Worm (Caenorhabditis elegans) whole organism, midembryonic: Measurements from ENCODE around the gene pqn-78.
"Not testable (repeated sequence)": the region's sequence is repeated elsewhere in the genome, so short reads cannot be mapped to it uniquely, and the experiment has no call there.

Experiments used
- T22C8.4 ChIP-seq: fragments of 200-800 bp; sonication (Bioruptor generic); IDR thresholded peaks from 2 replicates; pipeline ENCODE4 v1.3.6; 2022; ENCODE audit warnings: missing genetic modification characterization, missing compliant biosample characterization
- cog-1 ChIP-seq: sonication (generic microtip); optimal IDR thresholded peaks from 2 replicates; lab custom pipeline; 2016; ENCODE audit warnings: missing genetic modification characterization, missing compliant biosample characterization
- flt-1 ChIP-seq: fragments of 200-800 bp; sonication (Bioruptor generic); IDR thresholded peaks from 2 replicates; pipeline ENCODE4 v1.3.6; 2022; ENCODE audit warnings: missing genetic modification characterization, missing compliant biosample characterization
- klf-2 ChIP-seq: fragments of 200-800 bp; sonication (Bioruptor generic); conservative IDR thresholded peaks from 2 replicates; pipeline ENCODE4 v1.3.6; 2022; ENCODE audit warnings: missing genetic modification reagents, missing genetic modification characterization, missing compliant biosample characterization
- med-1 ChIP-seq: sonication (generic microtip); optimal IDR thresholded peaks from 2 replicates; lab custom pipeline; 2017; ENCODE audit warnings: missing genetic modification characterization, mild to moderate bottlenecking, missing compliant biosample characterization, antibody characterized with exemption, missing genetic modification reagents; ENCODE audit not compliant: insufficient read depth
- ref-1 ChIP-seq: fragments of 200-800 bp; sonication (Bioruptor generic); conservative IDR thresholded peaks from 2 replicates; pipeline ENCODE4 v1.3.6; 2022; ENCODE audit warnings: missing genetic modification reagents, missing genetic modification characterization, missing compliant biosample characterization
- tab-1 ChIP-seq: fragments of 200-800 bp; sonication (Bioruptor generic); IDR thresholded peaks from 2 replicates; pipeline ENCODE4 v1.3.6; 2022; ENCODE audit warnings: missing genetic modification characterization, missing compliant biosample characterization
- ztf-23 ChIP-seq: fragments of 200-800 bp; sonication (Bioruptor generic); IDR thresholded peaks from 2 replicates; pipeline ENCODE4 v1.3.6; 2022; ENCODE audit warnings: missing genetic modification reagents, missing genetic modification characterization, missing compliant biosample characterization
- ztf-29 ChIP-seq: fragments of 200-800 bp; sonication (Bioruptor generic); IDR thresholded peaks from 2 replicates; pipeline ENCODE4 v1.3.6; 2022; ENCODE audit warnings: missing genetic modification reagents, missing genetic modification characterization, missing compliant biosample characterization

The pqn-78 gene

DNA sequence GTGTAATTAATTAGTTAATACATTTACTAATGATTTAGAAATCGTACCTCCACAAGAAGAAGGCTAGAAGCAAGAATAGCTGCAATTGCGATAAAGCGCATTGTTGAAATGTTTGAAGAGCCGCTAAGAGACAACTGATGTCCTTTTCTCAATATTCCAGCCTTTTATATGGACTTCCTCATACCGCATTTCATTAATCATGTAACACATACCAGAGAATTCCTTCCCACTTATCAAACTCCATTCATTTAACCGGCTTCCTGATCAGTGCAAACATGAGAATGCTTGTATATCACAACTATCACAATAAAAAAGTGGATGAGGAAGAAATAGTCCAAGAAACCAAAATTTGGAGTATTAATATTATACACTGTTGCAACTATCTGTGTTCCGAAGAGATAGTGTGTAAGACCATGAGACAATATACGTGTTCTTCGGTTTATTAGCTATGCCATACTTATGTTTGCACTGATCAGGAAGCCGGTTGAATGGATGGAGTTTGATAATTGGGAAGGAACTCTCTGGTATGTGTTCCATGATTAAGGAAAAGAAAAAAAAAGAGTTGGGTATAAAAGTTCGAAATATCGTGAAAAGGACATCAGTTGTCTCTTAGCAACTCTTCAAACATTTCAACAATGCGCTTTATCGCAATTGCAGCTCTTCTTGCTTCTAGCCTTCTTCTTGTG, at the start of gene pqn-78, which contains the start of gene pqn-79:
Gene pqn-78, minus strand, starts transcription at position 101 of the 686 bp plus-strand sequence.
Gene pqn-79, plus strand, starts transcription at position 636 of the 686 bp plus-strand sequence.
- TF ChIP-seq tab-1 (GFP tag; lab: Robert Waterston, UW); klf-2 (GFP tag; lab: Robert Waterston, UW); cog-1 (tag; lab: Kevin White, UChicago): not testable (repeated sequence)

DNA sequence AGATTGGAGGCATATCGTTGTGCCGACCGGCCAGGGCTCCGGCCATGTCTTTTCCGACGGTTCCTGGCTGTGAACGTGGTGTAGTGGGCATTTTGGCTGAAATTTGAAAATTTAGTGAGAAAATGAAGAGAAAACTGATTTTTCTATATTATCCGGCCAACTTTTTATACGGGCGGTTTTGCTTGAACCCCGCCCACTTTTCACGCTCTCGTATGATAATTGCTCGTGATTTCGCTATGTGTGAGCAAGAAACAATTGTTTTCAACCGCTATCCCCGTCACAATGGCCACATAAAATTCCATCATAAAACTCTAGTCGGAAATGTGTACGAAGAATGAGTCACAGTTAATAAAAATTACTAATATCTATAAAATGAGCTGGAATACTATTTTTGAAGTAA, 46.9 kb upstream of the pqn-78 start, which contains the start of gene Y105C5A.12:
Gene Y105C5A.12, minus strand, starts transcription at position 101 of the 400 bp plus-strand sequence.
- TF ChIP-seq cog-1 (tag; lab: Kevin White, UChicago); flt-1 (GFP tag; lab: Robert Waterston, UW); ztf-29 (GFP tag; lab: Robert Waterston, UW): not testable (repeated sequence)

DNA sequence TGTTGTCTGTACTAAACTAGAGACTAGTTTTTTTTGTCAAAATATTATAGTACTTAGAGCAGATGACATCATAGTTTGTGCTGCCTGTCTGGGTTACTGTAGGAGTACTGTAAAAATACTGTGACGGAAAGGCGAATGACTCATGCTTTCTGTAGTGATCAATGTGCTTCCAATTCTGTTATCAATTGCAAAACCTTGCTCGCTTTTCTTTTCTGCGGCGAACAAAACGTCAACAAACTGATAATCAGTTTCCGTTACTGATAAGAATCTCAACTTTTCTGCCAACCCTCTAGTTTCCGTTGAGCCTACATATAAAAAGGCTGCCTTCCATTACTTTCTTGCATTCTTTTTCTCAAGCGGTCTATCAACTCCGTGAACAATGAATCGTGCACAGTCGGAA, 46.0 kb upstream of the pqn-78 start, which contains the start of gene Y105C5A.13:
Gene Y105C5A.13, plus strand, starts transcription at position 380 of the 400 bp plus-strand sequence.
- no peak for TF ChIP-seq flt-1 (GFP tag; lab: Robert Waterston, UW)
- TF ChIP-seq T22C8.4 (GFP tag; lab: Robert Waterston, UW), result no peak
- TF ChIP-seq klf-2 (GFP tag; lab: Robert Waterston, UW), result no peak
- no peak for TF ChIP-seq ztf-29 (GFP tag; lab: Robert Waterston, UW)
- no peak for TF ChIP-seq tab-1 (GFP tag; lab: Robert Waterston, UW)
- no peak for TF ChIP-seq ref-1 (GFP tag; lab: Robert Waterston, UW)
- TF ChIP-seq cog-1 (tag; lab: Kevin White, UChicago), result no peak

DNA sequence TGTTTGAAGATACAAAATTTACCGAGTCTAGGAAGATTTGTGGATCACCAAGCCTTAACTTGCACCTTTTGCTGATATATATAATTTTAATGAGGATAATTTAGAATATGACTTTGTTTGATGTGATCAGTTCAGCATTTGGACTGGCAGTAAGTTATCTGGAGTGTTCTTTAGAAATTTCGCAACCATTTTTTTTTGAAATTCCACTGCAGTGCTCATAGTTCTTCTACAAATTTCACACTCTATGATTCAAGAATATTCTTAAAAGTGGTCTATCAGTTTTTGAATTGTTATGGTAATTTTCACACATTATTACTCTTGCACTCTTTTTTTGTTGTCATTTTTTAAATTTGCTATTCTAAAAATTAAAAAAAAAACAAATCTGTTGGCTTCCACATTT, 44.4 kb upstream of the pqn-78 start:
- no peak for TF ChIP-seq med-1 (GFP tag; lab: Kevin White, UChicago)
- TF ChIP-seq ztf-29 (GFP tag; lab: Robert Waterston, UW), result no peak
- TF ChIP-seq klf-2 (GFP tag; lab: Robert Waterston, UW), result no peak
- no peak for TF ChIP-seq flt-1 (GFP tag; lab: Robert Waterston, UW)
- TF ChIP-seq T22C8.4 (GFP tag; lab: Robert Waterston, UW), result no peak

DNA sequence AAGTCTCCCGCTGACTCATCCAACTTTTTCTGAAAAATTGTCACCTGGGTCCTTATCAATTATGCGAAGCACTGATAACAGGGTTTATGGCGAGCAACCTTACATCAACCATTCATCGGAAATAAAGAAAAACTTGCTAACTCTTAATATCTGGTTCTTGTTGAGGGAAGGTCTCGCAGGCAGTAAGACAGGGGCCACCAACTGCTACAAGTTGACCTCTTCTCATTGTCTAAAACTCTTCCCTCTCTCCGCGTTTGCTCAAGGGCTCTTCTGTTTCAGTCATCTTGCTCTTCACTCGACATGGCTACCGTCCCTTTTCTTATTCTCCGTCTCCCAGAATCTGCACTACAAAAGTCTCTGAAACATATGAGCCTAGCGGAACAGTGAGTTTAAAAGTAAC, 40.6 kb upstream of the pqn-78 start, which contains the start of gene Y105C5A.10:
Gene Y105C5A.10, plus strand, starts transcription at position 301 of the 400 bp plus-strand sequence.
- TF ChIP-seq klf-2, tab-1, T22C8.4 (GFP tag; lab: Robert Waterston, UW): not testable (repeated sequence)

DNA sequence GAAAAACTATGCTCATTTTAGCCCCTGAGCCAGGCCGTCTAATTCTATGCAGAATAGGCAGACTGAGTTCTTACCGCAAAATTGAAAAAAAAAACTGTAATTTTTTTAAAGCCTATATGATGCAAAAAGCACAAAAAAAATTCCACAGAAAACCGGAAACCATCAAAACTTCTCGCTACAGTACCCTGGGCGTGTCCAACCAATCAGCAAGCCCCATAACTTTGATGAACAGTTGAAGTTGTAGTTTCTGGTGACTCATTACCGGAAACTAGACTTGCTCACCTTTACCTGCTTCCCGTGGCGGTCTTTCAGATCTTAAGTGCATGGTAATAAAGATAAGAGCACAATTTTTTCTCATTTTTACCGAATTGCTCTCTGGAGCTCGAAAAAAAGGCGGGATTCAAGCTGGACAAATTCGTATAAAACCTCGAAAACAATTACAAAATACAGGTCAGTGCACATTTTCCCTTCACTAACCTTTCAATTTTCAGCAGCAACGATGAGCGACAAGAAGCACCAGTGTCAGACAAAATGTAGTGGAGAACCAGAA, 39.5 kb upstream of the pqn-78 start, which contains the start of gene Y105C5A.1274:
Gene Y105C5A.1274, plus strand, starts transcription at position 500 of the 550 bp plus-strand sequence.
- not testable (repeated sequence) for TF ChIP-seq klf-2 (GFP tag; lab: Robert Waterston, UW); med-1 (GFP tag; lab: Kevin White, UChicago); ref-1 (GFP tag; lab: Robert Waterston, UW)

DNA sequence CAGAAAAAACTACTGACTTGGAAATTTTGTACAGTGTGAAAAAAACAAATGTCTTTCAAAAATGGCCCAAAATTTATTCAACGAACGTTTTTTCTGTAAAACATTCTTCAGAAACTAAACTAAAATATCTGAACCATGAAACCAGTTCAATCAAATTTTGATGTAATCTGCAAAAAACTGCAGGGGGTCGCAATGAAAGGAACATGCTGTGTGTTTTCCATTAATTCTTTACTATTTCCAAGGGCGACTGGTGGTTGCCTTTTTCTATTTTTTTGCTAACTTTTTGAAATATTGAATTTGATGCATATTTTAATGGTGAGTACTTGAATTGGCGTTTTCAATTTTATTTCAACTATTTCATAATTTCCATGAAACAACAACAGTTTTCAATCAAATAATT, 36.4 kb upstream of the pqn-78 start, which contains the start of gene Y105C5A.9:
Gene Y105C5A.9, plus strand, starts transcription at position 301 of the 400 bp plus-strand sequence.
- TF ChIP-seq flt-1 (GFP tag; lab: Robert Waterston, UW), result no peak
- no peak for TF ChIP-seq ztf-29 (GFP tag; lab: Robert Waterston, UW)

DNA sequence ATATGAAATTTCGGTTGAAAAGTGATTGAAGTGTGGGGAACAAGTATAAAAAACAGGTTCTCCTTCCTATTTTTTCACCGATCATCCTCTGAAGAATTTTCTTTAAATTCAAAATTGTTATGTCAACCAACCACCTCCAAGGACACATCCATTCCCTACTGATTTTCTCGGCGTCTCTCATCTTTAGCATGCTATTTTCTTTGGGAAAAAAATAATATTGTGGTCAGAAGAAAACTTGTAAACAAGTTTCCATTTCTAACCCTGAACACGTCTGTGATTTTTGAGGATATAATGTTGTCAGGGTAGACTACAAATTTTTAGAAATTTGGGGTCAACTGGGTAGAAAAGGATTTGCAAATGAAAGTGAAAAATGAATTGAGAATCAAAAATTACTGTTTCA, 22.8 kb upstream of the pqn-78 start:
- TF ChIP-seq ztf-29 (GFP tag; lab: Robert Waterston, UW) (no peak), cog-1 (tag; lab: Kevin White, UChicago) (no peak), med-1 (GFP tag; lab: Kevin White, UChicago) (no peak), tab-1 (GFP tag; lab: Robert Waterston, UW) (no peak), ref-1 (GFP tag; lab: Robert Waterston, UW) (no peak), ztf-23 (GFP tag; lab: Robert Waterston, UW) (no peak), T22C8.4 (GFP tag; lab: Robert Waterston, UW) (no peak), flt-1 (GFP tag; lab: Robert Waterston, UW) (no peak), klf-2 (GFP tag; lab: Robert Waterston, UW) (no peak)

DNA sequence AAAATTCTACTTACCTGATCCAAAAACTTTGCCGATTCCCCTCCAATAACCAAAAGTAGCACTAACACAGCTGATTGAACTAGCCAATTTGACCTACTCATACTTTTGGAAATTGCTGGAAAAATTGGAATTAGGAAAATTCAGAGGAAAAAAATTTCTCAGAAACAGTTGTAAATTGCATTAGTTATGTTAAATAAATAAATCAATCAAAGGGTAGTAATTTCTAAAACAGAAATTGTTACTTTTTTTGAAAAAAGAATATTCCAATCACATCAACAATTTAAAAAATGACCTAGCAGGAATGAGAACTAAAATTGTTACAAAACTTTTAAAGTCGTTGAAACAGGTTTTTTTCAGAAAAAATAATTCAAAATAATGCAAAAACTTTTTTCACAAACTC, 22.1 kb upstream of the pqn-78 start, which contains the start of gene Y105C5A.8:
Gene Y105C5A.8, minus strand, starts transcription at position 101 of the 400 bp plus-strand sequence.
- TF ChIP-seq cog-1 (tag; lab: Kevin White, UChicago) (no peak), tab-1 (GFP tag; lab: Robert Waterston, UW) (no peak), ztf-29 (GFP tag; lab: Robert Waterston, UW) (no peak)

DNA sequence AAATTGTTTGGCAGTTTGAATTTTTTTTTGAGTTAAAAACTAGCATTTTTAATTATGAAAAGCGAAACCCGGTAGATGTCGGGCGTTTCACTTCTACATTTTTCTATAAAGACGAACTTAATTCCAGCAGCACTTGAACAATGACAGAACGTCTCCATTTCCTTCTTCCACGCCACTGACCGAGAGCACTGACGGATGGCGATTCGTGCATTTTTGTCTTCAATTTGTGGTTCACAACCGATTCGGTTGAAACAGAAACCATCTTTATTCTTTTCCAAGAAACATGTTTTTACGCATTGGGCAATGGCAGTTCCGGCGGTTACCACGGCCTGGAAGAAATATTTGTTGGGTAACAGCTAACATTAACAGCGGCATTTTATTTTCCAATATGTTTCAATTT, 18.3 kb upstream of the pqn-78 start:
- TF ChIP-seq ref-1 (GFP tag; lab: Robert Waterston, UW), result no peak
- TF ChIP-seq T22C8.4 (GFP tag; lab: Robert Waterston, UW), result no peak
- TF ChIP-seq cog-1 (tag; lab: Kevin White, UChicago), result no peak
- TF ChIP-seq ztf-29 (GFP tag; lab: Robert Waterston, UW), result no peak
- no peak for TF ChIP-seq med-1 (GFP tag; lab: Kevin White, UChicago)
- no peak for TF ChIP-seq ztf-23 (GFP tag; lab: Robert Waterston, UW)
- no peak for TF ChIP-seq tab-1 (GFP tag; lab: Robert Waterston, UW)
- no peak for TF ChIP-seq klf-2 (GFP tag; lab: Robert Waterston, UW)
- TF ChIP-seq flt-1 (GFP tag; lab: Robert Waterston, UW), result no peak
